Fruit fly (Drosophila melanogaster) whole organism, embryonic: ENCODE measurements around the gene CG6067.

Experiments
- CG10431 ChIP-seq: fragments of 200-800 bp; sonication (Bioruptor generic); optimal IDR thresholded peaks from 3 replicates; lab custom pipeline; 2018; ENCODE audit warnings: missing biosample characterization, mild to moderate bottlenecking, missing genetic modification characterization
- CG11504 ChIP-seq: fragments of 200-800 bp; sonication (Bioruptor generic); optimal IDR thresholded peaks from 3 replicates; lab custom pipeline; 2019; ENCODE audit warnings: missing biosample characterization, mild to moderate bottlenecking, missing genetic modification characterization, moderate library complexity
- CG12659 ChIP-seq: fragments of 200-800 bp; sonication (Bioruptor generic); optimal IDR thresholded peaks from 3 replicates; lab custom pipeline; 2017; ENCODE audit warnings: mild to moderate bottlenecking, missing biosample characterization, missing genetic modification reagents, missing genetic modification characterization
- CG12769 ChIP-seq: fragments of 200-800 bp; sonication (Bioruptor generic); optimal IDR thresholded peaks from 2 replicates; lab custom pipeline; 2019; ENCODE audit warnings: missing biosample characterization, mild to moderate bottlenecking, missing genetic modification characterization, moderate library complexity
- CG14965 ChIP-seq: fragments of 200-800 bp; sonication (Bioruptor generic); optimal IDR thresholded peaks from 2 replicates; lab custom pipeline; 2016; ENCODE audit warnings: missing biosample characterization, missing genetic modification characterization, borderline replicate concordance
- CG1792 ChIP-seq: fragments of 200-800 bp; sonication (Bioruptor generic); optimal IDR thresholded peaks from 2 replicates; lab custom pipeline; 2016; ENCODE audit warnings: missing biosample characterization, missing genetic modification characterization
- CG18599 ChIP-seq: fragments of 200-800 bp; sonication (Bioruptor generic); optimal IDR thresholded peaks from 3 replicates; lab custom pipeline; 2017; ENCODE audit warnings: missing biosample characterization, missing genetic modification characterization, mild to moderate bottlenecking, moderate library complexity, missing genetic modification reagents
- CG30020 ChIP-seq: fragments of 200-800 bp; optimal IDR thresholded peaks from 2 replicates; lab custom pipeline; 2019; ENCODE audit warnings: missing biosample characterization, mild to moderate bottlenecking, missing genetic modification characterization, moderate library complexity
- CG30403 ChIP-seq: fragments of 200-800 bp; sonication (Bioruptor generic); optimal IDR thresholded peaks from 3 replicates; lab custom pipeline; 2016; ENCODE audit warnings: missing biosample characterization, missing genetic modification characterization
- CG32767 ChIP-seq: fragments of 200-800 bp; sonication (Bioruptor generic); IDR thresholded peaks from 2 replicates; pipeline ENCODE4 v1.3.6; 2022; ENCODE audit warnings: missing biosample characterization, missing genetic modification characterization
- CG4328 ChIP-seq: fragments of 200-800 bp; sonication (Bioruptor generic); optimal IDR thresholded peaks from 3 replicates; lab custom pipeline; 2017; ENCODE audit warnings: missing biosample characterization, missing genetic modification reagents, missing genetic modification characterization
- CG4424 ChIP-seq: fragments of 200-800 bp; sonication (Bioruptor generic); optimal IDR thresholded peaks from 3 replicates; lab custom pipeline; 2016; ENCODE audit warnings: missing biosample characterization, missing genetic modification characterization
- CG4820 ChIP-seq: fragments of 200-800 bp; sonication (Bioruptor generic); optimal IDR thresholded peaks from 3 replicates; lab custom pipeline; 2016; ENCODE audit warnings: missing biosample characterization, missing genetic modification characterization
- CG8388 ChIP-seq: fragments of 200-800 bp; sonication (Bioruptor generic); optimal IDR thresholded peaks from 2 replicates; lab custom pipeline; 2019; ENCODE audit warnings: missing biosample characterization, mild to moderate bottlenecking, missing genetic modification characterization, moderate library complexity
- CTCF ChIP-seq: fragments of 200-800 bp; sonication (Bioruptor generic); optimal IDR thresholded peaks from 2 replicates; lab custom pipeline; 2017; ENCODE audit warnings: missing biosample characterization, mild to moderate bottlenecking, missing genetic modification characterization, moderate library complexity
- CkIIα-i1 ChIP-seq: fragments of 200-800 bp; sonication (Bioruptor generic); IDR thresholded peaks from 2 replicates; pipeline ENCODE4 v1.3.6; 2022; ENCODE audit warnings: missing biosample characterization, missing genetic modification characterization
- D ChIP-seq, 2 experiments: fragments of 200-800 bp in 1 of 2; fragments of >200 bp in 1 of 2; sonication (Bioruptor generic) in 1 of 2; optimal IDR thresholded peaks; 2 replicates in 1 of 2; 3 replicates in 1 of 2; lab custom pipeline; 2017; ENCODE audit warnings: mild to moderate bottlenecking in 1 of 2, missing biosample characterization in 1 of 2, missing genetic modification characterization in 1 of 2, missing genetic modification reagents in 1 of 2
- GATAe ChIP-seq: fragments of 200-800 bp; sonication (Bioruptor generic); conservative IDR thresholded peaks from 2 replicates; pipeline ENCODE4 v1.3.6; 2022; ENCODE audit warnings: missing biosample characterization, missing genetic modification characterization
- Hand ChIP-seq: fragments of 200-800 bp; sonication (Bioruptor generic); optimal IDR thresholded peaks from 2 replicates; lab custom pipeline; 2017; ENCODE audit warnings: mild to moderate bottlenecking, missing biosample characterization, missing genetic modification reagents, missing genetic modification characterization
- Hr78 ChIP-seq, 2 experiments: fragments of 200-800 bp in 1 of 2; fragments of >200 bp in 1 of 2; sonication (Bioruptor generic) in 1 of 2; optimal IDR thresholded peaks; 2 replicates each; lab custom pipeline; 2017 to 2019; ENCODE audit warnings: missing biosample characterization in 2 of 2, missing genetic modification characterization in 2 of 2, mild to moderate bottlenecking in 1 of 2, moderate library complexity in 1 of 2
- Jarid2 ChIP-seq: fragments of 200-800 bp; sonication (Bioruptor generic); optimal IDR thresholded peaks from 3 replicates; lab custom pipeline; 2017; ENCODE audit warnings: mild to moderate bottlenecking, missing biosample characterization, missing genetic modification reagents, missing genetic modification characterization
- Lpt ChIP-seq: fragments of >200 bp; optimal IDR thresholded peaks from 2 replicates; lab custom pipeline; 2018; ENCODE audit warnings: missing biosample characterization, missing genetic modification characterization
- MBD-R2 ChIP-seq: fragments of 200-800 bp; sonication (Bioruptor generic); IDR thresholded peaks from 2 replicates; pipeline ENCODE4 v1.3.6; 2022; ENCODE audit warnings: missing biosample characterization, missing genetic modification characterization
- Med ChIP-seq: fragments of 200-800 bp; sonication (Bioruptor generic); peaks from one replicate; lab custom pipeline; 2016; ENCODE audit warnings: missing biosample characterization, missing genetic modification characterization, mild to moderate bottlenecking, inconsistent platforms, moderate library complexity
- Mrtf ChIP-seq: fragments of 200-800 bp; sonication (Bioruptor generic); IDR thresholded peaks from 3 replicates; pipeline ENCODE4 v1.3.6; 2022; ENCODE audit warnings: missing biosample characterization, missing genetic modification characterization
- NK7.1 ChIP-seq: fragments of 200-800 bp; sonication (Bioruptor generic); optimal IDR thresholded peaks from 3 replicates; lab custom pipeline; 2016; ENCODE audit warnings: missing biosample characterization, missing genetic modification characterization
- Xrp1 ChIP-seq: fragments of 200-800 bp; sonication (Bioruptor generic); IDR thresholded peaks from 2 replicates; pipeline ENCODE4 v1.3.6; 2022; ENCODE audit warnings: missing biosample characterization, missing genetic modification characterization
- abd-A ChIP-seq: fragments of 200-800 bp; sonication (Bioruptor generic); optimal IDR thresholded peaks from 3 replicates; lab custom pipeline; 2019; ENCODE audit warnings: missing biosample characterization, mild to moderate bottlenecking, missing genetic modification characterization, moderate library complexity
- bcd ChIP-seq: fragments of 200-800 bp; sonication (Bioruptor generic); optimal IDR thresholded peaks from 2 replicates; lab custom pipeline; 2017; ENCODE audit warnings: missing biosample characterization, mild to moderate bottlenecking, missing genetic modification characterization
- bigmax ChIP-seq: fragments of 200-800 bp; sonication (Bioruptor generic); optimal IDR thresholded peaks from 2 replicates; lab custom pipeline; 2018; ENCODE audit warnings: missing biosample characterization, mild to moderate bottlenecking, missing genetic modification characterization
- caup ChIP-seq: fragments of 200-800 bp; sonication (Bioruptor generic); optimal IDR thresholded peaks from 3 replicates; lab custom pipeline; 2017; ENCODE audit warnings: missing biosample characterization, mild to moderate bottlenecking, missing genetic modification characterization, moderate library complexity; ENCODE audit not compliant: severe bottlenecking
- chn ChIP-seq: fragments of 200-800 bp; sonication (Bioruptor generic); optimal IDR thresholded peaks from 2 replicates; lab custom pipeline; 2016; ENCODE audit warnings: missing biosample characterization, missing genetic modification characterization
- disco-r ChIP-seq: fragments of 200-800 bp; sonication (Bioruptor generic); optimal IDR thresholded peaks from 2 replicates; lab custom pipeline; 2016; ENCODE audit warnings: missing biosample characterization, missing genetic modification characterization
- exex ChIP-seq: fragments of 200-800 bp; sonication (Bioruptor generic); optimal IDR thresholded peaks from 4 replicates; lab custom pipeline; 2018; ENCODE audit warnings: missing biosample characterization, mild to moderate bottlenecking, missing genetic modification characterization, moderate library complexity
- fd96Cb ChIP-seq: fragments of 200-800 bp; sonication (Bioruptor generic); optimal IDR thresholded peaks from 2 replicates; lab custom pipeline; 2018; ENCODE audit warnings: missing biosample characterization, mild to moderate bottlenecking, missing genetic modification characterization, moderate library complexity
- grn ChIP-seq: fragments of 200-800 bp; sonication (Bioruptor generic); optimal IDR thresholded peaks from 3 replicates; lab custom pipeline; 2017; ENCODE audit warnings: missing biosample characterization, missing genetic modification characterization
- ham ChIP-seq: fragments of 200-800 bp; sonication (Bioruptor generic); IDR thresholded peaks from 2 replicates; pipeline ENCODE4 v1.3.6; 2022; ENCODE audit warnings: missing biosample characterization, missing genetic modification characterization
- hth ChIP-seq: fragments of >200 bp; optimal IDR thresholded peaks from 2 replicates; lab custom pipeline; 2017; ENCODE audit warnings: inconsistent platforms
- lmd ChIP-seq: fragments of 200-800 bp; sonication (Bioruptor generic); IDR thresholded peaks from 2 replicates; pipeline ENCODE4 v1.3.6; 2022; ENCODE audit warnings: missing biosample characterization, missing genetic modification characterization
- sens ChIP-seq: fragments of 200-800 bp; sonication (Bioruptor generic); peaks from one replicate; lab custom pipeline; 2016; ENCODE audit warnings: missing biosample characterization, missing genetic modification characterization
- so ChIP-seq: fragments of 200-800 bp; sonication (Bioruptor generic); IDR thresholded peaks from 3 replicates; pipeline ENCODE4 v1.3.6; 2022; ENCODE audit warnings: missing biosample characterization, missing genetic modification characterization
- stwl ChIP-seq: fragments of 200-800 bp; sonication (Bioruptor generic); optimal IDR thresholded peaks from 3 replicates; lab custom pipeline; 2018; ENCODE audit warnings: missing biosample characterization, mild to moderate bottlenecking, missing genetic modification characterization, moderate library complexity
- tna ChIP-seq: fragments of 200-800 bp; sonication (Bioruptor generic); IDR thresholded peaks from 2 replicates; pipeline ENCODE4 v1.3.6; 2022; ENCODE audit warnings: missing biosample characterization, missing genetic modification characterization; ENCODE audit not compliant: partially characterized antibody
- twi ChIP-seq: fragments of 200-800 bp; optimal IDR thresholded peaks from 2 replicates; lab custom pipeline; 2019; ENCODE audit warnings: missing biosample characterization, mild to moderate bottlenecking, missing genetic modification characterization, moderate library complexity

Gene CG6067

DNA sequence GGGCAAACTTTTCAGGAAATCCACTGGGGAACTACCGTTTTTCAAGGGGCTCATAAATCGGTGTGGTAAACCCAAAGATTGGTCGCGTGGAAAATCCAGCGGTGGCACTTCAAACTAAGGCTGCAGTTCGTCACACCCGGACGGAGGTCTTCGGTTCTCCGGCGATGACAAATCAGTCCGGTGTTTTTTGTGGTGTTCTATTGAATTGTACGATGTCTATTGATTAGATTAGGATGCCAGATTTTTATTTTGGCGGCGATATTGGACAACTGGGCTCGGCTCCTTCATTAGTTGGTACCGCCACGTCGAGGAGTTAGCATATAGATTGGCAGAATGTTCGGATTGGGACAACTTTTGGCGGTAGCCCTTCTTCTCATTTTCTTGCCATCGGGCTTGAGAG, 3.2 kb upstream of the CG6067 start, which contains the start of gene CG6048:
CG6048 (plus strand) TSS at position 301 of the 400 bp plus-strand sequence.
- TF ChIP-seq MBD-R2 (GFP tag; lab: Robert Waterston, UW), result no peak
- peak; percentile 21 for TF ChIP-seq exex (tag; lab: Kevin White, UChicago)

DNA sequence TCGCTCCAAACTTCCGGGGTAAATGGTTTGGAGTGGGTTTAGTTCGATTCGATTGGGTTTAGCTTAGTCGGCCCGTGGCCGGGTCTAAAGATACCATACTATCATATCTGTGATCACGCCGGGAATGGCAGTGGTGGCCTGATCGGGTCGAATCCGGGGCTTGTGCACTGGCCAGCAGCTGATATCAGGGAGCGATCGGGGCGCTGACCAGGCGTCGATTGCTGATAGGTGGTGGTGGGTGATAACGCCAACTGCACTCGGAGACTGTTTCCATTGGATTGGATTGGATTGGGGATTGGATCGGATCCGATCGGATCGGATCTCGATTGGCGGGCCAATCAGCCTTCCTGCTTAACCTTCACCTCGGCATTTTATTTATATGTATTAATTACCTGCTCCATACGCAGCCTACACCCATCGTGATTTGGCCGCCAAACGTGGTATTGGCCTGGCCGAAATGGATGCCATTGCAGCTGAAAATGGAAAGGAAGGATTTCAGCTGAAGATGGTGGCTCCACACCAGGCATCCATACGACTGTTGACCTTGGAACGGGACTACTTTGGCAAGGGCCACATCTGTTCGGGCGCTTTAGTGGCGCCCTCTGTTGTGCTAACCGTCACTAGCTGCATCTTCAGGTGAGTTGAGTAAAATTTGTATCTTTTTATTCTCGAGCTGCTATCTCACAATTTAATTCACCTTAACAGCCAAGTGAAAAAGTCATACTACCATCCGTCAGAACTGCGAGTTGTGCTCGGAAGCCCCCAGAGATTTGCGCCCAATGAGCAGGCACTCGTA, 1.4 kb downstream of the CG6067 start:
- TF ChIP-seq exex (tag; lab: Kevin White, UChicago) (peak; percentile 41), hth (no peak), Hr78 (GFP tag; optimal IDR thresholded peaks at IDR 0.05; lab: Kevin White, UChicago) (peak in 1 of 2 experiments; percentile 30), so (GFP tag; lab: Robert Waterston, UW) (no peak), bcd (GFP tag; lab: Kevin White, UChicago) (no peak), caup (GFP tag; lab: Kevin White, UChicago) (no peak), CTCF (peak; percentile 78), grn (peak; percentile 83), CG10431 (GFP tag; lab: Kevin White, UChicago) (no peak)

DNA sequence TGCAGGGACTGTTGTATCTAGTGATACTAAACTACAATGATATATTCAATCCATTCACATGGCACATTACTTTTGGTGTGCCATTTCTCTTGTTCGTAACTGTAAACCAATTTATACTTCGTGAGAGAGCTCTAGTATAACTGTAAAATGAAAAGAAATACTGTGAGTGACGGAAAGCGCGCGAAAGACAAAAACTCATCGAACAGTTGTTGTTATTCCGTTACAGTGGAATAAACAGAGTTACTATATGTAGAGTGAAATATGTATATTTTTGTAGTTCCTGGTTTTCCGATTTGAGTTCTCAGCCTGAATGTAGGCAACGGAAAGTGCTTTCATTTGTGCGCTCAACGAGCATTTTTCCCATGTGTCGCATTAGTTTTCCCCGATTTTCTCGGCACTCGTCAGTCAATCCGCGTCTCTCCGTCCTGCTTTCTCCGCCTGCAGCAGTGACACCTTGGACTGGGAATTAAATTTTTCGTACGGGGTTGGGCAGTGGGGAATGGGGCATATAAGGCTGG, 8.8 kb downstream of the CG6067 start:
- no peak for TF ChIP-seq NK7.1 (GFP tag; lab: Kevin White, UChicago)
- no peak for TF ChIP-seq CG14965 (GFP tag; lab: Kevin White, UChicago)
- TF ChIP-seq CG11504 (tag; lab: Kevin White, UChicago), result no peak
- TF ChIP-seq CG30020, result no peak
- no peak for TF ChIP-seq CG4328 (GFP tag; lab: Kevin White, UChicago)
- no peak for TF ChIP-seq abd-A (tag; lab: Kevin White, UChicago)
- no peak for TF ChIP-seq Xrp1
- no peak for TF ChIP-seq ham (GFP tag; lab: Robert Waterston, UW)
- TF ChIP-seq twi (tag; lab: Kevin White, UChicago), result peak; percentile 7
- TF ChIP-seq CG18599 (GFP tag; lab: Kevin White, UChicago), result no peak
- TF ChIP-seq CTCF, result peak; percentile 75
- no peak for TF ChIP-seq Hand
- TF ChIP-seq MBD-R2 (GFP tag; lab: Robert Waterston, UW), result no peak
- TF ChIP-seq bcd (GFP tag; lab: Kevin White, UChicago), result no peak
- TF ChIP-seq Lpt (GFP tag; lab: Kevin White, UChicago), result no peak
- TF ChIP-seq lmd, result no peak
- TF ChIP-seq D (optimal IDR thresholded peaks at IDR 0.05; lab: Kevin White, UChicago), result no peak
- no peak for TF ChIP-seq D (GFP tag; optimal IDR thresholded peaks at IDR 0.05; lab: Kevin White, UChicago)
- peak; percentile 9 for TF ChIP-seq stwl (tag; lab: Kevin White, UChicago)
- no peak for TF ChIP-seq chn (GFP tag; lab: Kevin White, UChicago)
- TF ChIP-seq CG32767 (GFP tag; lab: Robert Waterston, UW), result no peak
- TF ChIP-seq CG30403 (GFP tag; lab: Kevin White, UChicago), result no peak
- TF ChIP-seq bigmax (GFP tag; lab: Kevin White, UChicago), result no peak
- no peak for TF ChIP-seq GATAe (GFP tag; lab: Robert Waterston, UW)
- TF ChIP-seq CkIIα-i1 (GFP tag; lab: Robert Waterston, UW), result no peak
- no peak for TF ChIP-seq CG12659 (GFP tag; lab: Kevin White, UChicago)
- TF ChIP-seq CG12769, result peak; percentile 50
- no peak for TF ChIP-seq CG4424 (GFP tag; lab: Kevin White, UChicago)
- peak; percentile 5 for TF ChIP-seq Med
- TF ChIP-seq tna, result no peak
- TF ChIP-seq sens (GFP tag; lab: Kevin White, UChicago), result peak; percentile 36
- TF ChIP-seq fd96Cb (tag; lab: Kevin White, UChicago), result no peak
- TF ChIP-seq CG8388 (GFP tag; lab: Kevin White, UChicago), result peak; percentile 80
- no peak for TF ChIP-seq Jarid2
- TF ChIP-seq disco-r (GFP tag; lab: Kevin White, UChicago), result no peak
- no peak for TF ChIP-seq CG1792
- no peak for TF ChIP-seq Mrtf (GFP tag; lab: Robert Waterston, UW)
- TF ChIP-seq CG4820, result no peak
